Worm (Caenorhabditis elegans) whole organism, midembryonic: Measurements from ENCODE around the gene M176.10.

Experiments used
- T22C8.4 ChIP-seq: fragments of 200-800 bp; sonication (Bioruptor generic); IDR thresholded peaks from 2 replicates; pipeline ENCODE4 v1.3.6; 2022; ENCODE audit warnings: missing genetic modification characterization, missing compliant biosample characterization
- cog-1 ChIP-seq: sonication (generic microtip); optimal IDR thresholded peaks from 2 replicates; lab custom pipeline; 2016; ENCODE audit warnings: missing genetic modification characterization, missing compliant biosample characterization
- flt-1 ChIP-seq: fragments of 200-800 bp; sonication (Bioruptor generic); IDR thresholded peaks from 2 replicates; pipeline ENCODE4 v1.3.6; 2022; ENCODE audit warnings: missing genetic modification characterization, missing compliant biosample characterization
- klf-2 ChIP-seq: fragments of 200-800 bp; sonication (Bioruptor generic); conservative IDR thresholded peaks from 2 replicates; pipeline ENCODE4 v1.3.6; 2022; ENCODE audit warnings: missing genetic modification reagents, missing genetic modification characterization, missing compliant biosample characterization
- med-1 ChIP-seq: sonication (generic microtip); optimal IDR thresholded peaks from 2 replicates; lab custom pipeline; 2017; ENCODE audit warnings: missing genetic modification characterization, mild to moderate bottlenecking, missing compliant biosample characterization, antibody characterized with exemption, missing genetic modification reagents; ENCODE audit not compliant: insufficient read depth
- ref-1 ChIP-seq: fragments of 200-800 bp; sonication (Bioruptor generic); conservative IDR thresholded peaks from 2 replicates; pipeline ENCODE4 v1.3.6; 2022; ENCODE audit warnings: missing genetic modification reagents, missing genetic modification characterization, missing compliant biosample characterization
- tab-1 ChIP-seq: fragments of 200-800 bp; sonication (Bioruptor generic); IDR thresholded peaks from 2 replicates; pipeline ENCODE4 v1.3.6; 2022; ENCODE audit warnings: missing genetic modification characterization, missing compliant biosample characterization
- ztf-23 ChIP-seq: fragments of 200-800 bp; sonication (Bioruptor generic); IDR thresholded peaks from 2 replicates; pipeline ENCODE4 v1.3.6; 2022; ENCODE audit warnings: missing genetic modification reagents, missing genetic modification characterization, missing compliant biosample characterization
- ztf-29 ChIP-seq: fragments of 200-800 bp; sonication (Bioruptor generic); IDR thresholded peaks from 2 replicates; pipeline ENCODE4 v1.3.6; 2022; ENCODE audit warnings: missing genetic modification reagents, missing genetic modification characterization, missing compliant biosample characterization

M176.10 gene

DNA sequence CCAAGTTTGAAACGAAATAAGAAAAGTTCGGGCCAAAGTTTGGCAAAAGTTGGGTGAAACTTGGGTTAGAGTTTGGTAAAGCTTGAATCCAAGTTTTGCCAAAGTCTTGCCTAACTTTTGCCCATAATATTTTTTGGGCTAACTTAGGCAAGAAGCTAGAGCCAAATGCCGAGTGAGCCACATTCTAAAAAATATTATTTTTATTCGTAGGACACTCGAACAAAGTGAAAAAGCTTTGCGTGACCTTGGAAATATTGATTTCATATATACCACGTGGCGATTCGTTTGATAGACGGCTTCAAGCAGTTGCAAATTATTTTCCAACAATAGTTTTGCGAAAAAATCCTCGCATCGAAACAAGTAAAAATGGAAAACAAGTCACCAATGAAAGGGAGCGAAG is 22.1 kb downstream of the M176.10 start, which contains the start of gene Y51B9A.5:
Gene Y51B9A.5 (plus strand): TSS at position 301 of the 400 bp plus-strand sequence.
- TF ChIP-seq T22C8.4 (GFP tag; lab: Robert Waterston, UW), result no peak
- no peak for TF ChIP-seq ztf-23 (GFP tag; lab: Robert Waterston, UW)
- TF ChIP-seq ztf-29, result no peak
- no peak for TF ChIP-seq klf-2 (GFP tag; lab: Robert Waterston, UW)
- TF ChIP-seq cog-1 (tag; lab: Kevin White, UChicago), result no peak

- TF ChIP-seq flt-1 (GFP tag; lab: Robert Waterston, UW) (no peak), klf-2 (GFP tag; lab: Robert Waterston, UW) (no peak), cog-1 (tag; lab: Kevin White, UChicago) (no peak), ztf-29 (no peak), med-1 (GFP tag; lab: Kevin White, UChicago) (no peak), ztf-23 (GFP tag; lab: Robert Waterston, UW) (no peak), T22C8.4 (GFP tag; lab: Robert Waterston, UW) (no peak), ref-1 (GFP tag; lab: Robert Waterston, UW) (no peak), tab-1 (GFP tag; lab: Robert Waterston, UW) (no peak)
Observed at ce11 chrII:9403087-9403486, 22.9 kb downstream of the M176.10 start, which contains the start of gene Y51B9A.6. TSS of gene Y51B9A.6 (minus strand) at chrII:9403187.

ce11 chrII:9399746-9400145 is 26.2 kb downstream of the M176.10 start, which contains the start of gene Y51B9A.7:
TSS of gene Y51B9A.7 (plus strand) at chrII:9400046.
- TF ChIP-seq ztf-29 (no peak), klf-2 (GFP tag; lab: Robert Waterston, UW) (no peak), T22C8.4 (GFP tag; lab: Robert Waterston, UW) (no peak), ztf-23 (GFP tag; lab: Robert Waterston, UW) (no peak), cog-1 (tag; lab: Kevin White, UChicago) (no peak), med-1 (GFP tag; lab: Kevin White, UChicago) (no peak), flt-1 (GFP tag; lab: Robert Waterston, UW) (no peak), ref-1 (GFP tag; lab: Robert Waterston, UW) (no peak)

- no peak for TF ChIP-seq flt-1 (GFP tag; lab: Robert Waterston, UW)
- no peak for TF ChIP-seq T22C8.4 (GFP tag; lab: Robert Waterston, UW)
- no peak for TF ChIP-seq med-1 (GFP tag; lab: Kevin White, UChicago)
- TF ChIP-seq tab-1 (GFP tag; lab: Robert Waterston, UW), result no peak
- no peak for TF ChIP-seq cog-1 (tag; lab: Kevin White, UChicago)
- no peak for TF ChIP-seq klf-2 (GFP tag; lab: Robert Waterston, UW)
- no peak for TF ChIP-seq ref-1 (GFP tag; lab: Robert Waterston, UW)
- TF ChIP-seq ztf-29, result no peak
- TF ChIP-seq ztf-23 (GFP tag; lab: Robert Waterston, UW), result no peak
Observed at ce11 chrII:9398370-9398901, 27.5 kb downstream of the M176.10 start, which contains the start of the genes Y51B9A.14 and Y51B9A.8. TSS of gene Y51B9A.14 (minus strand) at chrII:9398470. TSS of gene Y51B9A.8 (plus strand) at chrII:9398851.

ce11 chrII:9397496-9397895 is 28.5 kb downstream of the M176.10 start, which contains the start of gene Y51B9A.9:
TSS of gene Y51B9A.9 (minus strand) at chrII:9397596.
- TF ChIP-seq cog-1 (tag; lab: Kevin White, UChicago), result no peak

DNA sequence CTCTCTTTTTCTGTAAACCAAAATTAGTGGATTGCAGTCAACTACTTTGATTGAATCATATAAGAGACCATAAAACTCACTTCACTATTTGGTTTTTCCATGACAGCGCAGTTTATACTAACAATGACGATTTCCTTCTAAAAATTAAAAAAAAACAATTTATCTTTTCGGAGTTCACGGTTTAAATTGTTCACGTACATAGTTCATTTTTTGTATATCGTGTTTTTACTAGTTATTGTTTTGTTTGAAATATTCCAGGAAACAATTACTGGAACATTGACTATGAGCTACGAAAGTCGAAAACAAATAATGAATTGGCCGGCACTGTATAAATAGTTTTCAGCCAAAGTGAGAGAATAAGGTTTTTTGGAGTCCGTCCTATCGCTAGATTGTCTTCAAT is 33.3 kb downstream of the M176.10 start, which contains the start of gene lido-17:
Gene lido-17 (minus strand): TSS at position 101 of the 400 bp plus-strand sequence.
- TF ChIP-seq ztf-29 (no peak), T22C8.4 (GFP tag; lab: Robert Waterston, UW) (no peak), med-1 (GFP tag; lab: Kevin White, UChicago) (no peak), tab-1 (GFP tag; lab: Robert Waterston, UW) (no peak), cog-1 (tag; lab: Kevin White, UChicago) (no peak), ztf-23 (GFP tag; lab: Robert Waterston, UW) (no peak), ref-1 (GFP tag; lab: Robert Waterston, UW) (no peak), flt-1 (GFP tag; lab: Robert Waterston, UW) (no peak), klf-2 (GFP tag; lab: Robert Waterston, UW) (no peak)

DNA sequence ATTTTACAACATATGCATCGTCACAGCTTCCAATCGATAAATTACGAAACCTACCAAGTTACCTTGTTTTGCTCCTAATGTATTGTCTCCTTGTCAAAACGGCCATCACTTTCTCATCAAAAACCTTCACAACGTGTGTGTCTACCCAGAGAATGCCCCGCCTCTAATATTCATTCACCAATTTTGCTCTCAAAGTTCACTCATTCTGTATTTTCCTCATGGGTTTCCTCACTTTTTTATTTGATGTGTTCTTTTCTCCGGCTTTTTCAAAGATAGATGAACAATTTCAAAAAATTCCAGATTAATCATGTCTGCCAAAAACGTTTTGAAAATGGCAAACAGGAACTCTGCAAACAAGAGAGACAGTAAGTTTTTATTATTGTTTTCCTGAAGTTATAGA is 40.7 kb downstream of the M176.10 start, which contains the start of gene C06C3.7:
Gene C06C3.7 (plus strand): TSS at position 301 of the 400 bp plus-strand sequence.
- TF ChIP-seq tab-1 (GFP tag; lab: Robert Waterston, UW), result no peak
- no peak for TF ChIP-seq klf-2 (GFP tag; lab: Robert Waterston, UW)
- TF ChIP-seq ztf-23 (GFP tag; lab: Robert Waterston, UW), result no peak
- TF ChIP-seq T22C8.4 (GFP tag; lab: Robert Waterston, UW), result no peak
- TF ChIP-seq flt-1 (GFP tag; lab: Robert Waterston, UW), result no peak
- TF ChIP-seq ztf-29, result no peak
- TF ChIP-seq ref-1 (GFP tag; lab: Robert Waterston, UW), result no peak
- TF ChIP-seq cog-1 (tag; lab: Kevin White, UChicago), result no peak
- TF ChIP-seq med-1 (GFP tag; lab: Kevin White, UChicago), result no peak

DNA sequence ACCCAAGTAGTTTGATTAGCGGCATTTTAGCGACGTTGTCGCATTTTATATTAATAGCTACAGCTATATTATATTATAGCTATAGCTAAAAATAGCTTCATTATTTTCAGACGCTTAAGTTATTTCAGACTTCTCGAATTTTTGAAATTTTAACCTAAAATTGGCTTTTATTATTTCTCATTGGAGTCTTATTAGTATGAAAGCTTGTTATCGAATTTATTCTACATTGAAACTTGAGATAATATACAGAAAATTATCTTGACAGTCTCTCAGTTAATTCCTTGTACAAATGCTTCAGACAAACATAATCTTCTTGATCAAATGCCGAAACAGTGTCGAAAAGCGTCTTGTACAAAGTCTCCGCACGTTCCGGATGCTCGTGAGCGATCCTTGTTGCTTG is 46.2 kb downstream of the M176.10 start, which contains the start of gene srh-48:
Gene srh-48 (plus strand): TSS at position 301 of the 400 bp plus-strand sequence.
- TF ChIP-seq tab-1 (GFP tag; lab: Robert Waterston, UW) (no peak), cog-1 (tag; lab: Kevin White, UChicago) (no peak), ztf-29 (no peak), klf-2 (GFP tag; lab: Robert Waterston, UW) (no peak), med-1 (GFP tag; lab: Kevin White, UChicago) (no peak), T22C8.4 (GFP tag; lab: Robert Waterston, UW) (no peak), ztf-23 (GFP tag; lab: Robert Waterston, UW) (no peak), ref-1 (GFP tag; lab: Robert Waterston, UW) (no peak), flt-1 (GFP tag; lab: Robert Waterston, UW) (no peak)

DNA sequence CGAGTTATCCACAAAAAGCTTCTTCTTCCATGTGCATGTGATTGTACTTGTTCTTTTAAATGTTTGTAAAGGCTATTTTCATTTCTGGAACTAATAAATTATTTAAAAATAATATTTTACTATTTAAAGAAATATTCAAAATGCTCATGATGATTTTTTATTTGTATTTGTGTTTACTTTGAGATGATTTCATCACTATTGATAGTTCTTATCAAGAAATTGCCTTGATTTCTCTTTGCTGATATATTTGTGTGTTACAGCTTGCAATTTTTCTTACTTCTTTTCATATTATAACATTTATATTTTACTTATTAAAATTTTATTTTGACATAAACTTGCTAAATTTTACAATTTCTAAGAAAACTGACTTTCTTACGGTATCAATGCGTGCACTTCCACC is 47.8 kb downstream of the M176.10 start:
- TF ChIP-seq T22C8.4 (GFP tag; lab: Robert Waterston, UW) (no peak), ztf-29 (no peak), ref-1 (GFP tag; lab: Robert Waterston, UW) (no peak), med-1 (GFP tag; lab: Kevin White, UChicago) (no peak), cog-1 (tag; lab: Kevin White, UChicago) (no peak), ztf-23 (GFP tag; lab: Robert Waterston, UW) (no peak), tab-1 (GFP tag; lab: Robert Waterston, UW) (no peak), flt-1 (GFP tag; lab: Robert Waterston, UW) (no peak), klf-2 (GFP tag; lab: Robert Waterston, UW) (no peak)
